Worm (Caenorhabditis elegans) whole organism, late embryonic: ENCODE results near the gene srsx-28.

Source experiments
- C08G9.2 ChIP-seq: sonication (generic microtip); optimal IDR thresholded peaks from 2 replicates; lab custom pipeline; 2016; ENCODE audit warnings: mild to moderate bottlenecking, missing genetic modification characterization, moderate library complexity, missing compliant biosample characterization
- K02D7.2 ChIP-seq: sonication (generic microtip); optimal IDR thresholded peaks from 2 replicates; lab custom pipeline; 2017; ENCODE audit warnings: mild to moderate bottlenecking, missing genetic modification characterization, missing compliant biosample characterization
- K09A11.1 ChIP-seq: sonication (generic microtip); optimal IDR thresholded peaks from 2 replicates; lab custom pipeline; 2017; ENCODE audit warnings: antibody characterized with exemption, mild to moderate bottlenecking, missing genetic modification characterization, missing compliant biosample characterization; ENCODE audit not compliant: insufficient read depth
- ceh-14 ChIP-seq: sonication (generic microtip); optimal IDR thresholded peaks from 2 replicates; lab custom pipeline; 2016; ENCODE audit warnings: missing genotype, missing genetic modification characterization, missing compliant biosample characterization
- ceh-22 ChIP-seq: sonication (generic microtip); optimal IDR thresholded peaks from 2 replicates; lab custom pipeline; 2017; ENCODE audit warnings: missing biosample characterization, missing genetic modification characterization
- ceh-24 ChIP-seq: sonication (generic microtip); optimal IDR thresholded peaks from 2 replicates; lab custom pipeline; 2016; ENCODE audit warnings: mild to moderate bottlenecking, missing genetic modification characterization, missing compliant biosample characterization
- ceh-30 ChIP-seq: fragments of 150-350 bp; optimal IDR thresholded peaks from 2 replicates; lab custom pipeline; 2014; ENCODE audit warnings: missing biosample characterization, missing genetic modification characterization
- ceh-31 ChIP-seq: sonication (generic microtip); optimal IDR thresholded peaks from 2 replicates; lab custom pipeline; 2016; ENCODE audit warnings: missing genetic modification characterization, missing compliant biosample characterization
- ceh-48 ChIP-seq: sonication (generic microtip); optimal IDR thresholded peaks from 2 replicates; lab custom pipeline; 2016; ENCODE audit warnings: missing genetic modification characterization, inconsistent platforms, missing compliant biosample characterization
- dmd-4 ChIP-seq: sonication (generic microtip); optimal IDR thresholded peaks from 2 replicates; lab custom pipeline; 2016; ENCODE audit warnings: borderline replicate concordance, missing genetic modification characterization, missing compliant biosample characterization
- dve-1 ChIP-seq: sonication (generic microtip); optimal IDR thresholded peaks from 2 replicates; lab custom pipeline; 2017; ENCODE audit warnings: antibody characterized with exemption, mild to moderate bottlenecking, missing genetic modification characterization, missing compliant biosample characterization
- fax-1 ChIP-seq: sonication (generic microtip); optimal IDR thresholded peaks from 2 replicates; lab custom pipeline; 2016; ENCODE audit warnings: missing genotype, missing genetic modification characterization, missing compliant biosample characterization
- fkh-6 ChIP-seq: sonication (generic microtip); optimal IDR thresholded peaks from 2 replicates; lab custom pipeline; 2016; ENCODE audit warnings: missing genetic modification characterization, missing compliant biosample characterization
- gmeb-2 ChIP-seq: sonication (generic microtip); optimal IDR thresholded peaks from 2 replicates; lab custom pipeline; 2016; ENCODE audit warnings: missing genetic modification characterization, inconsistent platforms, missing compliant biosample characterization
- hlh-15 ChIP-seq: sonication (generic microtip); optimal IDR thresholded peaks from 2 replicates; lab custom pipeline; 2016; ENCODE audit warnings: missing genetic modification characterization, missing compliant biosample characterization
- hlh-6 ChIP-seq: sonication (generic microtip); optimal IDR thresholded peaks from 2 replicates; lab custom pipeline; 2016; ENCODE audit warnings: missing genotype, missing genetic modification characterization, missing compliant biosample characterization
- lin-11 ChIP-seq: fragments of 200-800 bp; sonication (Bioruptor generic); optimal IDR thresholded peaks from 2 replicates; lab custom pipeline; 2018; ENCODE audit warnings: mild to moderate bottlenecking, missing genetic modification characterization, missing compliant biosample characterization
- madf-2 ChIP-seq: sonication (generic microtip); optimal IDR thresholded peaks from 2 replicates; lab custom pipeline; 2017; ENCODE audit warnings: missing genetic modification characterization, missing compliant biosample characterization
- mec-3 ChIP-seq: sonication (generic microtip); optimal IDR thresholded peaks from 2 replicates; lab custom pipeline; 2016; ENCODE audit warnings: borderline replicate concordance, missing genetic modification characterization, missing compliant biosample characterization
- odd-2 ChIP-seq: sonication (generic microtip); optimal IDR thresholded peaks from 2 replicates; lab custom pipeline; 2017; ENCODE audit warnings: antibody characterized with exemption, mild to moderate bottlenecking, missing genetic modification characterization, missing compliant biosample characterization
- pag-3 ChIP-seq: sonication (generic microtip); optimal IDR thresholded peaks from 2 replicates; lab custom pipeline; 2016; ENCODE audit warnings: missing compliant biosample characterization, missing genetic modification characterization, borderline replicate concordance
- pat-9 ChIP-seq: fragments of 200-800 bp; sonication (Bioruptor generic); optimal IDR thresholded peaks from 2 replicates; lab custom pipeline; 2018; ENCODE audit warnings: mild to moderate bottlenecking, missing genetic modification characterization, moderate library complexity, missing compliant biosample characterization
- pqm-1 ChIP-seq: sonication (generic microtip); optimal IDR thresholded peaks from 2 replicates; lab custom pipeline; 2016; ENCODE audit warnings: missing genetic modification characterization, missing compliant biosample characterization
- pros-1 ChIP-seq: fragments of 150-350 bp; optimal IDR thresholded peaks from 2 replicates; lab custom pipeline; 2014; ENCODE audit warnings: missing biosample characterization, missing genetic modification reagents, missing genetic modification characterization
- sox-2 ChIP-seq: fragments of 200-800 bp; sonication (Bioruptor generic); IDR thresholded peaks from 2 replicates; pipeline ENCODE4 v1.3.6; 2022; ENCODE audit warnings: missing genetic modification reagents, missing genetic modification characterization, missing compliant biosample characterization
- tbx-2 ChIP-seq: sonication (generic microtip); optimal IDR thresholded peaks from 2 replicates; lab custom pipeline; 2016; ENCODE audit warnings: missing genetic modification characterization, missing compliant biosample characterization
- unc-3 ChIP-seq, 2 experiments: fragments of 200-800 bp in 1 of 2; sonication (Bioruptor generic) in 1 of 2; sonication (generic microtip) in 1 of 2; conservative IDR thresholded peaks in 1 of 2; optimal IDR thresholded peaks in 1 of 2; 2 replicates each; pipeline versions ENCODE4 v1.3.6 to Lab custom; 2016 to 2022; ENCODE audit warnings: missing compliant biosample characterization in 2 of 2, missing genetic modification characterization in 2 of 2, missing genetic modification reagents in 1 of 2
- unc-86 ChIP-seq: sonication (generic microtip); optimal IDR thresholded peaks from 2 replicates; lab custom pipeline; 2016; ENCODE audit warnings: missing genetic modification characterization, missing compliant biosample characterization

srsx-28 gene

DNA sequence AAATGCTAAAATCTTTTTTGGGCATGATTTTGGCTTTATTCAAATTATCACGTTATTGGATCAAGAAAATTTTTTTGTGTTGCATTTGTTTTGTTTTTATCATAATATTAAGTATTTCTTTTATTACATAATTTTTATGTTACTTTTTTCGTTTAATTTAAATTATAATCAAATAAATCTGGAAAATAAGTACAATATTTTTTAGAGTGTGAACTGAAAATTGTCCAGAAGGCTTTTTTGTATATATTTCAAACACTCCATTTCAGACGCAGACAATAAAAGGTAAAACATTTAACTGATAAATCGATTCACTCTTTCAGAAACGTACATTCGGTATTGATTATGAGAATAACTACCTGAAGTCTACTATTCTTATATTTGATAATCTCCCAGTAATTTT, 45.1 kb upstream of the srsx-28 start, which contains the start of gene C08B6.11:
Gene C08B6.11 (plus strand): TSS at position 301 of the 400 bp plus-strand sequence.
- TF ChIP-seq K09A11.1 (tag; lab: Kevin White, UChicago) (no peak), C08G9.2 (tag; lab: Kevin White, UChicago) (no peak), fkh-6 (no peak), pqm-1 (tag; lab: Kevin White, UChicago) (no peak)

DNA sequence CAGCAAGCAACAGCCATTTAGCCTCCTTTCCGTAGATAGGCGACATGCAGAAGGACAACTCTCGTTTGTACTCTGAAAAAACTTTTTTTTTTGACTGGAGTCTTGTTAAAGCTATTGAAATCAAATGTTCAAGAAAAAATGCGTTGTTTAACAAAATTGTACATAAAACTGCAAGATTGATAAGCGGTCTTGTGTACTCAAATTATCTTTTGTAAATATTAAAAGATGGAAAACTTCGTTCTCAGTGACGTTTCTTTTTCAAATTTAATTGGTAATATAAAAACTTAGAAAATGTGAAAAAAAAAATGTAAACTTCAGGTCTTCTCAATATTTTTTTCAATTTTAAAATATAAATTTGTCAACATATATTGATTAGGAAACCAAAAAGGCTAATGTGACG, 41.2 kb upstream of the srsx-28 start:
- TF ChIP-seq pag-3 (tag; lab: Kevin White, UChicago) (no peak), sox-2 (GFP tag; lab: Robert Waterston, UW) (no peak), unc-86 (tag; lab: Kevin White, UChicago) (no peak), hlh-6 (tag; lab: Kevin White, UChicago) (no peak), lin-11 (tag; lab: Kevin White, UChicago) (no peak)

DNA sequence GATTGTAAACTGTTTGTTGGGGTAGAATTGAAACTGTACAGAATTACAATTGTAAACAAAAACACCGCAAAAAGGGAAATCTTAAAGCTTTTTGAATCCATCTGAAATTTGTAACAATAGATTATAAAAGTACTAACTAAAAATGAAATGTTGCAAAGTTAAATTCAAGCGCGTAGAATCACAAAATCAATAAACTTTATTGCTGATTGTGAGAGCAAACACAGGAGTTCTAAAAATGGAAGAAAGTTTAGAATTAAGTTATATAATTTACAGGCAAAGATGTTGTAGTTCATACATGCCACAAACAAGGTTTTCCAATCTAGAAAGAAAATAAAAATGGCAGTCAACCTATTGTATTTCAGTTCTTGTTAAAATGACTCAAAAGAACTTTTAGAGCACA, 40.2 kb upstream of the srsx-28 start, which contains the start of gene C08B6.3:
Gene C08B6.3 (minus strand): TSS at position 101 of the 400 bp plus-strand sequence.
- TF ChIP-seq pqm-1 (tag; lab: Kevin White, UChicago), result no peak
- TF ChIP-seq fax-1 (tag; lab: Kevin White, UChicago), result no peak
- TF ChIP-seq sox-2 (GFP tag; lab: Robert Waterston, UW), result no peak

DNA sequence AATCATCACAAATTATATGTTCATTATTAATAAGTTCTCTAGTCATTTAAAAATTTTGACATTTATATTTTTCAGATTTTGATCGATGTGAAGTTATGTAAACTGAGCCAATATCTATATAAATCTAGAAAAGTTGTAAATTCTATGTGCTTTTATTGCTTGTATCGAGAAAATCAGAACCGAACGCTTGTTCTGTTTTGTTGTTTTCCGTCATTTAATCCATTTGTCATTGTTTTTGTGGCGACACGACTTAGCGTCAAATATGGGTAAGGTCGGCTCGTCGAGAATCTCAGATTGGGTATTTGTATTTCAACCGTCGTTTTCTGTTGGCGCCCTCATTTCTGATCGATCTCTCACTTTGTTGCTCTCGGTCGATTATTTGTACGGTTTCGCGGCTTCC, 38.0 kb upstream of the srsx-28 start, which contains the start of gene cht-5:
Gene cht-5 (plus strand): TSS at position 301 of the 400 bp plus-strand sequence.
- no peak for TF ChIP-seq pqm-1 (tag; lab: Kevin White, UChicago)
- no peak for TF ChIP-seq tbx-2 (tag; lab: Kevin White, UChicago)
- no peak for TF ChIP-seq dve-1 (tag; lab: Kevin White, UChicago)
- no peak for TF ChIP-seq fkh-6
- no peak for TF ChIP-seq sox-2 (GFP tag; lab: Robert Waterston, UW)
- TF ChIP-seq pat-9 (tag; lab: Kevin White, UChicago), result no peak
- TF ChIP-seq gmeb-2 (tag; lab: Kevin White, UChicago), result no peak
- TF ChIP-seq mec-3 (tag; lab: Kevin White, UChicago), result no peak
- TF ChIP-seq pros-1 (tag; lab: Kevin White, UChicago), result no peak
- no peak for TF ChIP-seq hlh-6 (tag; lab: Kevin White, UChicago)
- no peak for TF ChIP-seq ceh-22 (tag; lab: Kevin White, UChicago)
- no peak for TF ChIP-seq ceh-48 (tag; lab: Kevin White, UChicago)

DNA sequence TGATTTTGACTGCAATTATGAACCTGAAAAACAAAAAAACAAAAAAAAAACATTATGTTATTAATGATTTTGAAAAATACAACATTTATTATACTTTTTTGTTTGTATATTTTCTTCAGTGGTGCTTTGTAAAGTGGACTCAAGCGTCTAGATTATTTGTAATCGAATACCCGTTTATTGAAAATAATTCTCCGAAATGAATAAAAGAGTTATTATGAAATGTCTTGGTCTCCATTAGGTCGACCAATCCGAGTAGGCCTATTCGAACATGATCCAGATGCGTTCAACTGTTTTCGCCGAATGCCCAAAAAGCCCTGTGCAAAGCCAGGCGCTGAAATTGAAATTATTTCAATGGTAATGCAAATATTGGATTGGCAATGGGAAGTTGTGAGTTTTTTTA, 34.9 kb upstream of the srsx-28 start, which contains the start of gene C08B6.5:
Gene C08B6.5 (plus strand): TSS at position 301 of the 400 bp plus-strand sequence.
- TF ChIP-seq madf-2 (tag; lab: Kevin White, UChicago) (no peak), K02D7.2 (tag; lab: Kevin White, UChicago) (no peak), ceh-14 (tag; lab: Kevin White, UChicago) (no peak), ceh-24 (tag; lab: Kevin White, UChicago) (no peak), unc-86 (tag; lab: Kevin White, UChicago) (no peak), ceh-30 (tag; lab: Kevin White, UChicago) (no peak), odd-2 (no peak), dmd-4 (tag; lab: Kevin White, UChicago) (no peak), unc-3 (GFP tag; conservative IDR thresholded peaks at IDR 0.05; lab: Robert Waterston, UW) (no peak), unc-3 (tag; optimal IDR thresholded peaks at IDR 0.05; lab: Kevin White, UChicago) (no peak), ceh-31 (tag; lab: Kevin White, UChicago) (no peak)

DNA sequence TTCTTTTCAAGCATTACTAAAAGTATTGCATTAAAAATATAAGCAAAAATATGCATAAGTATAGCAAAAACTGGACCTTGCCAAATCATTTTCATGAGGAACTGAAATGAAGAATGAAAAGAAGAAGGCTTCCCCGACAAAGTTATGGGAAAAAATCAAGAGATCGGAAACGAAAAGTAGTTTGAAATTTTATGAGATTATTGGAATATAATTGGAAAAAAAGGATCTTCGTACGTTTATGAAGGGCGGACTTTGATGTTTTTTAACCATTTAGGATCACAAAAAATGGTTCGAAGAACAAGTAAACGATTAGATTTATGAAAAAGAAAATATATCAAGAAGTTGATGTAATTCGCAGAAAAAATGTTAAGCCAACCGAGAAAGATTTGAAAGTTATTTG, 31.5 kb upstream of the srsx-28 start, which contains the start of gene srxa-18:
Gene srxa-18 (minus strand): TSS at position 100 of the 400 bp plus-strand sequence.
- TF ChIP-seq gmeb-2 (tag; lab: Kevin White, UChicago) (no peak), hlh-15 (tag; lab: Kevin White, UChicago) (no peak)
